Fruit fly (Drosophila melanogaster) S2 (cell line): Measurements from ENCODE around the gene CG31635.
A peak's percentile ranks its signal among the peaks of the same experiment; 100 is the strongest.

Experiments
- CG8478 ChIP-seq: fragments of >200 bp; optimal IDR thresholded peaks from 2 replicates; lab custom pipeline; 2018
- CTCF ChIP-seq, 2 experiments: fragments of >200 bp; optimal IDR thresholded peaks; 2 replicates each; lab custom pipeline; 2018

The CG31635 gene

dm6 chr2L:6649085-6649754, at the start of gene CG31635, which contains the start of gene Tango1:
TSS of gene CG31635 (minus strand) at chr2L:6649114.
TSS of gene Tango1 (plus strand) at chr2L:6649388.
- TF ChIP-seq CG8478 (lab: Kevin White, UChicago) (no peak), CTCF (optimal IDR thresholded peaks at IDR 0.05; lab: Kevin White, UChicago) (no peak)

- no peak for TF ChIP-seq CTCF (optimal IDR thresholded peaks at IDR 0.05; lab: Kevin White, UChicago)
- no peak for TF ChIP-seq CG8478 (lab: Kevin White, UChicago)
Measured at dm6 chr2L:6698387-6698786, 49.5 kb upstream of the CG31635 start.

- TF ChIP-seq CG8478 (lab: Kevin White, UChicago): no peak
- TF ChIP-seq CTCF (optimal IDR thresholded peaks at IDR 0.05; lab: Kevin White, UChicago): no peak
Measured at dm6 chr2L:6696229-6696628, 47.3 kb upstream of the CG31635 start.

DNA sequence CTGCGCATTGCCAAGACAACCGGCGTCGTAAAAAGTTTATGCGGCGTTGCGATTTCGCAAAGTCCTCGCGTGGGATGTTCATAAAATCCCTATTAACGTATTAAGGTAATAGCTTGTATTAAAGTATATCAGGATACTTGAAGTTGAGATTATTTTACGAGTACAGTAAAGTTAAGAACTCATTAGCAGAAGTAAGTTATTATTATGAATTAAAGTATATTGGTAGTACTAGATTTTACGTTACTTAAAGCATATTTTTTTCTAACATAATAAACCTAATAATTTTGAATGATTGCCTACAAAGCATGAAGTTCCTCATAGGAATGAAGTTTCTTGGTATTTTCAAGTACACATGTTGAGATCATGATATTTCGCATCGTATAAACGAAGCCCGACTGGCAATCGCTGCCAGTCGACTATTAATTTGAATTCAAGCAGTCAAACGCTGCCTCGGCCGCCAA, 44.9 kb upstream of the CG31635 start:
- TF ChIP-seq CG8478 (lab: Kevin White, UChicago): no peak
- TF ChIP-seq CTCF (optimal IDR thresholded peaks at IDR 0.05; lab: Kevin White, UChicago): no peak

dm6 chr2L:6692048-6692447, 43.1 kb upstream of the CG31635 start:
- no peak for TF ChIP-seq CG8478 (lab: Kevin White, UChicago)
- no peak for TF ChIP-seq CTCF (optimal IDR thresholded peaks at IDR 0.05; lab: Kevin White, UChicago)

DNA sequence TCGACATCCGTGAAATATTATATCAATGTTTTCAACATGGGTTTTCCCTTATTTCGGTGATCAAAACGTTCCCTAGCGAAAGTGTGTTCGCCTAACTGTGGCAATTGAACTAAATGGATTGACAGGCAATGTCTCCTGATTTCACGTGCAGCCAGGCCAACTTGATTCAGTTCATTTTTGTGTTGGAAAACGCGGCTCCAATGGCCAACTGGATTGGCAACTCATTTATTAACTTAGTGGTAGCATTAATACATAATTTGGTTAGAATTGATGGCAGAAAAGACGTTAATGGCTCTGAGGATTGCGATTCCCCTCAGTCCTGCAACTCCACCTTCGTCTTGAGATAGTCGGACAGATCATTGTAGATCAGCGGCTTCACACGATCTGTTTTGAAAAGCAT, 37.7 kb upstream of the CG31635 start, which contains the start of gene CG11327:
Gene CG11327 (minus strand): TSS at position 101 of the 400 bp plus-strand sequence.
- TF ChIP-seq CTCF (optimal IDR thresholded peaks at IDR 0.05; lab: Kevin White, UChicago): no peak
- TF ChIP-seq CG8478 (lab: Kevin White, UChicago): no peak

DNA sequence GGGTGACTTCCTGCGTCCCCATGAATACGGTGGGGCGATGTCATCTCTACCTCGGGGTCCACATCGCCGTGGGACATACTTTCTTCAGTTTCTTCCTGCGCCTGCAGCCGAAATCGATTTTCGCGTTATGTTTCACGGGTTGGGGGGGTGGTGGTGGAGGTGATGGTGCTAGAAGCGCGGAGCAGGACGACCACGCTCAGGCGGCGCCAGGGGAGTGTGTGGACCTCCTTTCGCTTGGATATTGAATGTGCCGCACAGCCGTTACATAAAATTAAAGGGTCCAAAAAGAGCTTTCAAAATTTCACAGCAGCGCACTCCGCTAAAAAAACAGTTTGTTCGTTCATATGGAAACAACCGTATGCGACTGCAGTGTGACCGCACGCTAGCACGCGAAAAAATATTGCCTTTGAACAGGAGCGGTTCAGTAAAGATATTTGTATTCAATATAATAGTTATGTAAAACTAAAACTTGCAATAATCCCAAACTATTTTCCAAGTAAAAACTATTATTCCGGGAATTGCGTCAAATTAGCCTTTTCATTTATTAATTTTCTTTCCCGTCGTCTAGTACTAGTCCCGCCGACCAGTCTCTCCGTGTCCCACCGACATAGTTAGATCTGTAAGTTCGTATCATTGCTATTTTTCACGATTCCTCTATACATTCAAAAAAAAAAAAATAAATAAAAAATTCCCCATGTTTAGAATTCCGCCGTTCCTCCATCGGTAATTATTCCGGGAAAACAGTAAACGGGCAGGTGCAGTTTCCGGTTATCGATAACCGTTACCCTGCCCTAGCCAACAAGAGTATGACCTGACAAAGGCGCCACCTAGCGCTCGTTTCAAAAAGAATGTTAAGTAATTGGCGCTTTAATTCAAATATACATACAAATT, 35.3 kb upstream of the CG31635 start, which contains the start of gene Nhe3:
Gene Nhe3 (minus strand): TSS at position 373 of the 891 bp plus-strand sequence.
- TF ChIP-seq CTCF (optimal IDR thresholded peaks at IDR 0.05; lab: Kevin White, UChicago) (peak; percentile 89 to 92), CG8478 (lab: Kevin White, UChicago) (no peak)

- TF ChIP-seq CTCF (optimal IDR thresholded peaks at IDR 0.05; lab: Kevin White, UChicago): no peak
- no peak for TF ChIP-seq CG8478 (lab: Kevin White, UChicago)
Measured at dm6 chr2L:6682909-6683308, 34.0 kb upstream of the CG31635 start.

- TF ChIP-seq CTCF (optimal IDR thresholded peaks at IDR 0.05; lab: Kevin White, UChicago) (no peak), CG8478 (lab: Kevin White, UChicago) (no peak)
Measured at dm6 chr2L:6677453-6677852, 28.5 kb upstream of the CG31635 start, which contains the start of gene Nse1. TSS of gene Nse1 (minus strand) at chr2L:6677625.

- TF ChIP-seq CG8478 (lab: Kevin White, UChicago): no peak
- no peak for TF ChIP-seq CTCF (optimal IDR thresholded peaks at IDR 0.05; lab: Kevin White, UChicago)
Measured at dm6 chr2L:6676535-6676934, 27.6 kb upstream of the CG31635 start, which contains the start of gene cort. TSS of gene cort (minus strand) at chr2L:6676635.

DNA sequence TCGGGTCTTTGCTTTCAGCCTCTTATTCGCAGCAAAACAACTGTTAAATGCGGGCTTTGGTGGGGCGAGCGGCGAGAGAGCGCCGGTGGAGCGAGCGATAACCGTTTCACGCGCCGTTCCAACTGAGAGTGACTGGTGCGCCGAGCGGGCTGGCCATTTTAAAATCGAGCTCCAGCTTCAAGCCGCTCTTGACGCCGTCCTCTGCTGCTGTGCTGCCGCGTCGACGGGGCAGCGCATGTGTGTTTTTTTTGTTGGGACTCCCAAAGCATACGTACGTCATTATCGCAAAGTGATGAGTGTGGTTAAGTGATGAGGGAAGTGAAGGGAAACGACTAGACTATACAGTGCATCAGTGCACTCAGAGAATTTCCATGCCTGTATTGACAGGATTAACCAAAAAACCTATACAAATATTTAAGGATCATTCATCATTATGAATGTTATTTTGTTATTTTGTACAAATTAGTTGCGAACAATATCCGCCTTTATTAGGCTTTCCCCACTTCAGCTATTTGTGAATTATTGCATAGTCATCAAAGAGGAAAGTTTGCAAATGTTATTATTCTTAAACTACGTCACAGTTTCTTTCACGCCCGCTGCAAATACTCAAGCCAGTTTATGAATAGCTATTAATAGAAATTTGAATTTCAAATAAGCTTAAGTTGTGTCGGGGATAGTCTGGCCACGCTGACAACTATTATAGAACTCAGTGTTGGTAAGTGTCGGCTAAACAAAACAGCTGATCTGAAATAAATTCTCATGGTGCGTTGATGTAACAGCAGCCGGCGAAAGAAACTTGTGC, 24.5 kb upstream of the CG31635 start, which contains the start of gene Spn27A:
Gene Spn27A (minus strand): TSS at position 137 of the 802 bp plus-strand sequence.
- TF ChIP-seq CG8478 (lab: Kevin White, UChicago) (no peak), CTCF (optimal IDR thresholded peaks at IDR 0.05; lab: Kevin White, UChicago) (no peak)

DNA sequence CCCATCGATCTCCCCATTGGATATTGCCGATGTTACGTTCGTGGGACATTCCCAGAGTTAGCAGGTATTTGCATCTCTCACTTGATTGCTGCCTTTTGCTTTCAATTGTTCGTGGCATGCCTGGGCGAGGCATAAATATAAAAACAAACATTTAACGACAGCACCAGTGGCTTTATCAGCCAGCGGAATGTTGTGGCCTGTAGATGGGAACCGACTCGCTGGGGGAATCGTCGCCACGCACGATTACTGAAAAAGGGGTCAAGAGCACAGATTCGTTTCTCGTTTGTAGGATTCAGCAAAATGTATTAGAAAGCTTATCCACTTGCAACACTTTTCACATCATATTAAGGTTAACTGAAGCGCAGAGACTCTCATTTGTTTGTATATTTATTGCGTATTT, 22.5 kb upstream of the CG31635 start:
- TF ChIP-seq CG8478 (lab: Kevin White, UChicago) (no peak), CTCF (optimal IDR thresholded peaks at IDR 0.05; lab: Kevin White, UChicago) (no peak)

DNA sequence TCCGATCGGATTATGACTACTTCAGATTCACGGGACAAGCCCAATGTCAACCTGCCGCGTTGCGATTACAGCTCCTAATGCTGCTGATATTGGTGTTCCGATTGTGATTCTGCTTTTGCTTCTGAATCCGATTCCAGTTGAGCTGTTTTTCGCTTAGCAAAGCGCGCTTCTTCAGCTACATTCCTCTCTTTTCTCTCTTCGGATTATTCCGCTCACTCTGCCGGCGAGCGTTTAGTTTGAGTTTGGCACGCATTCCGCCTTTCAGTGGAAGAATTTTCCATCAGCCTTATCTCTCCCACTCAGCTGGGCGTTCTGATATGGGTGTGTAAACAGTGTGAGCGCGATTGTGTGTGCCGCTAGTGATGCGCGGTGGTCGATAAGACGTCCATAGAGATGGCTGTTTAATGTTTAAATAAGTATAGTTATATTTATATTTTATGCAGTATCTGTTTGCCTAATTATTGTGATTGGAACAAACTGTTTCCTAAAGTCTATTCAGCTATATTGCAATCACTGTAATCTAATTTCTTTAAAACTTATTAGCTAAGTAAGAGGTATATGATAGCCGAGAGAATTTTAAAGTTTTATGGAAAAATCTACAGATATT, 18.9 kb upstream of the CG31635 start, which contains the start of gene Galt:
Gene Galt (minus strand): TSS at position 315 of the 607 bp plus-strand sequence.
- TF ChIP-seq CTCF (optimal IDR thresholded peaks at IDR 0.05; lab: Kevin White, UChicago): no peak
- TF ChIP-seq CG8478 (lab: Kevin White, UChicago): no peak
